Worm (Caenorhabditis elegans): ENCODE data around the gene Y102A5C.36.

The Y102A5C.36 gene

DNA sequence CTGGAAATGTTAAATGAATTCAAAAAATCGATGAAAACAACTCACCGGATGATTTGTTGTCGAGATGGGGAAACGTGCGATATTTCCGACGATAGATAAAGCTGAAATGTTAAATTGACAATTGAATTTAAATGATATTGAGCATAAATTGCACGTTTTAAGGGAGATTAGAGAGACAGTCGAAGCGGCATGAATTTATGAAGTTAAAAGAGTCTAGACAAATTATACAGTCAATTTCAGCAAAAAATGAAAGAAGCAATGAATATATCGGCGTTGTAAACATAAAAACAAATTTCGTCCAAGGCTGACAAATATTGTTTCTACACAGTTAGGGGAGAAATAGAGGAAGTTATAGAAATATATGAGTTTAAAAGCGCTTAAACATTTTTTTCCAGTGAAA, at the start of gene Y102A5C.36:
Y102A5C.36 (minus strand) TSS at position 101 of the 400 bp plus-strand sequence.
- no peak for TF ChIP-seq mdl-1 (tag; optimal IDR thresholded peaks at IDR 0.05)
- TF ChIP-seq nhr-77 (tag; optimal IDR thresholded peaks at IDR 0.05): no peak
- TF ChIP-seq nhr-11 (tag; optimal IDR thresholded peaks at IDR 0.05): no peak
- no peak for TF ChIP-seq ama-1 (optimal IDR thresholded peaks at IDR 0.05)
- no peak for TF ChIP-seq pqm-1 (tag; optimal IDR thresholded peaks at IDR 0.05)
- no peak for TF ChIP-seq unc-39 (tag; optimal IDR thresholded peaks at IDR 0.05)

DNA sequence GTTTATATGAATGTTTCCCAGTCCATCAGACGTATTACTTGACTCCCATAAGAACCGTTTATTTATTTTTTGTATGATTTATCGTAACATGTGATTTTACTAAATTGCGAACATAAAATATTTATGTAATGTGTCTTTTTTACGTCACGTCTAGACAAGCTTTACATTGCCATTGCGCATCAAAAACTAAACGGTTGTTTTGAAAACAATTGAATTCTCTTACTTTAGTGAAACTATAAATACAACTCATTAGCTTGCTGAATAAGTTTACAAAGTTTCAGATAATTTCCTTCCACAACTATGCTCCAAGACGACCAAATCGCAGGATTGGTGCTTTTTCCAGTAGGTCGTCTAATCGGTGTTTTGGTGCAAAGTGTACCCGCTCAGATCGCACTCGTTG, 47.7 kb upstream of the Y102A5C.36 start, which contains the start of gene srx-54:
srx-54 (plus strand) TSS at position 301 of the 400 bp plus-strand sequence.
- TF ChIP-seq nhr-11 (tag; optimal IDR thresholded peaks at IDR 0.05) (no peak), lin-39 (tag; optimal IDR thresholded peaks at IDR 0.05) (no peak), nhr-43 (tag; optimal IDR thresholded peaks at IDR 0.05; ENCODE audit: poor library complexity, severe bottlenecking) (no peak), skn-1 (tag; optimal IDR thresholded peaks at IDR 0.05) (no peak)

DNA sequence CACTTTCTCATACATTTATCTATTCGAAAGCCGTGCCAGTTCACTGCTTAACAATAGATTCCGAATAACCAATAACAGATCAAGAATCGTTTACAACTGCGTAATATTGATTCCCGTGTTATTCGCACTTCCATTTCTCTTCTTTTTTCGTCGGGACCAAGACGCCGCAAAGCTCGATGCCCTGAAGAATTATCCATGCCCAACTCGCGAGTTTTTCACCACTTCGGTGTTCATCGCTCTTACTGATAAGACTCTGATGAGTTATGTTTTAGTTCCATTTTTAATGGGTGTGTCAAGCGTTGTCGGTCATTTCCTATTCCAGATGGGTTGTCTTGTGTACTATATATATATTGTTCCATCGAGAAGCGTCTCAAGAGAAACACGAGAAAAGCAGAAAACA, 46.1 kb upstream of the Y102A5C.36 start:
- no peak for TF ChIP-seq ztf-11 (tag; optimal IDR thresholded peaks at IDR 0.05)
- no peak for TF ChIP-seq mml-1 (tag; optimal IDR thresholded peaks at IDR 0.05)
- TF ChIP-seq ceh-82 (tag; optimal IDR thresholded peaks at IDR 0.05): no peak
- TF ChIP-seq nhr-28 (tag; optimal IDR thresholded peaks at IDR 0.05): no peak
- TF ChIP-seq snpc-4 (tag; optimal IDR thresholded peaks at IDR 0.05): no peak
- TF ChIP-seq nhr-12 (tag; optimal IDR thresholded peaks at IDR 0.05): no peak
- TF ChIP-seq ama-1 (optimal IDR thresholded peaks at IDR 0.05): no peak
- no peak for TF ChIP-seq pha-4 (tag; optimal IDR thresholded peaks at IDR 0.05)
- no peak for TF ChIP-seq fkh-10 (GFP tag; optimal IDR thresholded peaks at IDR 0.05)
- TF ChIP-seq lin-39 (tag; optimal IDR thresholded peaks at IDR 0.05): no peak

DNA sequence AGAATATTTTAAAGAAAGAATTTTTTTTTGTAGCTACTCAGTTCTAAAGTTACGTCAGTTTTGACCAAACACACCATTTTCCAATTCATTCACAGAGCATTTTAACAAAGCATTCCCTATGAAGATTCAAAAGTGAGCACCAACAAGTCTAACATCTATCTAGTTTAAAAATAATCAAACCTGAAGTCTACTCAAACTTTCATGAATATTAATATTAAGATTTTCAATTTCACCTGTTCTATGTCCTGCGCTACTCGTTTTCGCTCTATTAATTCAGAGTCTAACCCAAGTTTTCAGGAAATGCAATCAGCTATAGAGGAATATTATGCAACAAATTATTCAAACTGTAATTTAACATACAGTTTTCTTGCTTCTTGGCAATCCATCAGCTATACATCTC, 44.9 kb upstream of the Y102A5C.36 start, which contains the start of gene srh-119:
srh-119 (plus strand) TSS at position 301 of the 400 bp plus-strand sequence.
- TF ChIP-seq jun-1 (tag; optimal IDR thresholded peaks at IDR 0.05): no peak

DNA sequence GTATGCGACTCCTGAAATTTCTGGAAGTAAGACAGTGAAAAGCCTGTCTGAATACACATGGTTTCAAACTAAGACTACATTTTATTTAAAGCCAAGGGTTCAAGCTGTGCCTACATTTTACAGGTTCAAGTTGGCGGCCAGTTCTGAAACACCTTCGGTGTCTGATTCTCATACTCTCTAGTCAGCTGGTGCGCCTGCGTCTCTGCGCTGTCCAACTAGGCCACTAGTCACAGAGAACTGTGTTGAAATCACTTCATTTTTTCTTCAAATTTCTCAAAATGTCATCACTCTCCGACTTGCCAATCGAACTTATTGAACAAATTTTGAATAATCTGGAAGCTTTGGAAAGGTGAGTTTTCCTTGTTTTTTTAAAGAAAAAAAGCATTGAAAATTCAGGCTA, 39.4 kb upstream of the Y102A5C.36 start, which contains the start of gene fbxa-90:
fbxa-90 (plus strand) TSS at position 179 of the 400 bp plus-strand sequence.
- TF ChIP-seq ceh-28 (tag; optimal IDR thresholded peaks at IDR 0.05) (no peak), elt-3 (tag; optimal IDR thresholded peaks at IDR 0.05) (no peak), nhr-43 (tag; optimal IDR thresholded peaks at IDR 0.05; ENCODE audit: poor library complexity, severe bottlenecking) (no peak), lin-39 (tag; optimal IDR thresholded peaks at IDR 0.05) (no peak), skn-1 (tag; optimal IDR thresholded peaks at IDR 0.05) (no peak), fos-1 (tag; optimal IDR thresholded peaks at IDR 0.05) (no peak)

DNA sequence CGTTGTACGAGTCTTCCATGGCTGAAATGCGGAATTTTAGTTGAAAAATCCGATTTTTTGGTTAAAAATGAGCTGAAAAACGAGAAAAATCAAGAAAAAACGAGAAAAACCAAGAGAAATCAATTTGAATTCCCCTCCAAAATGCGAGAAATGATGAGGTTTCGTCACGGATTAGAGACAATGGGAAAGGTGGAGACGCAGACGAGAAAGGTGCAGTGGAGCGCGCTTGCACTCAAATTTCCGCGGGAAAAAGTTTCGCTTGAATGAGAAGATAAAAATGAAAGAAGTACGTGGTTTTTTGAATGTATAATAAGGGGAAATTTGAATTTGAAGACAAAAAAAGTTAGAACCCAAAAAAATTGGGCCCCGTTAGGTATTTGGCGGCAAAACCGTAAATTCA, 38.4 kb upstream of the Y102A5C.36 start, which contains the start of gene efl-1:
efl-1 (minus strand) TSS at position 21 of the 400 bp plus-strand sequence.
- TF ChIP-seq ceh-82 (tag; optimal IDR thresholded peaks at IDR 0.05) (peak; percentile 85), mml-1 (tag; optimal IDR thresholded peaks at IDR 0.05) (no peak), ama-1 (optimal IDR thresholded peaks at IDR 0.05) (peak; percentile 63), nhr-12 (tag; optimal IDR thresholded peaks at IDR 0.05) (no peak), egl-5 (tag; optimal IDR thresholded peaks at IDR 0.05) (peak; percentile 97), elt-3 (tag; optimal IDR thresholded peaks at IDR 0.05) (no peak), fos-1 (tag; optimal IDR thresholded peaks at IDR 0.05) (peak; percentile 7), pha-4 (tag; optimal IDR thresholded peaks at IDR 0.05) (peak; percentile 93), tbx-2 (tag; optimal IDR thresholded peaks at IDR 0.05) (peak; percentile 64), fkh-2 (tag; optimal IDR thresholded peaks at IDR 0.05) (no peak), hmg-11 (tag; optimal IDR thresholded peaks at IDR 0.05) (peak; percentile 50), lsy-12 (tag; optimal IDR thresholded peaks at IDR 0.05) (peak; percentile 47), aly-2 (tag; optimal IDR thresholded peaks at IDR 0.05) (no peak), ZK546.5 (tag; optimal IDR thresholded peaks at IDR 0.05) (no peak), nhr-23 (tag; optimal IDR thresholded peaks at IDR 0.05) (peak; percentile 94), ceh-28 (tag; optimal IDR thresholded peaks at IDR 0.05) (peak; percentile 82), egl-27 (tag; optimal IDR thresholded peaks at IDR 0.05) (no peak), skn-1 (tag; optimal IDR thresholded peaks at IDR 0.05) (peak; percentile 93), ceh-16 (tag; optimal IDR thresholded peaks at IDR 0.05) (no peak), ceh-9 (tag; optimal IDR thresholded peaks at IDR 0.05) (no peak), daf-12 (tag; optimal IDR thresholded peaks at IDR 0.05) (no peak), nhr-76 (tag; optimal IDR thresholded peaks at IDR 0.05) (no peak), snpc-4 (tag; optimal IDR thresholded peaks at IDR 0.05) (peak; percentile 93), lin-15B (tag; optimal IDR thresholded peaks at IDR 0.05) (peak; percentile 94), nhr-77 (tag; optimal IDR thresholded peaks at IDR 0.05) (peak; percentile 36), nfya-1 (tag; optimal IDR thresholded peaks at IDR 0.05; ENCODE audit: insufficient read depth) (peak; percentile 92), eor-1 (tag; optimal IDR thresholded peaks at IDR 0.05) (no peak), fkh-10 (GFP tag; optimal IDR thresholded peaks at IDR 0.05) (peak; percentile 83), unc-39 (tag; optimal IDR thresholded peaks at IDR 0.05) (no peak), nhr-67 (tag; optimal IDR thresholded peaks at IDR 0.05) (no peak), nhr-43 (tag; optimal IDR thresholded peaks at IDR 0.05; ENCODE audit: poor library complexity, severe bottlenecking) (no peak), unc-62 (GFP tag; optimal IDR thresholded peaks at IDR 0.05) (peak; percentile 35), ztf-11 (tag; optimal IDR thresholded peaks at IDR 0.05) (no peak), lin-39 (tag; optimal IDR thresholded peaks at IDR 0.05) (peak; percentile 92), elt-2 (tag; optimal IDR thresholded peaks at IDR 0.05) (peak; percentile 64)

Data from whole organism, L3 larva.